Fruit fly (Drosophila melanogaster) whole organism, embryonic: ENCODE data around the gene Kmn2.

Experiments used
- BEAF-32 ChIP-seq: fragments of 200-800 bp; sonication (Bioruptor generic); optimal IDR thresholded peaks from 3 replicates; lab custom pipeline; 2017; ENCODE audit warnings: missing biosample characterization, missing genetic modification characterization, mild to moderate bottlenecking, moderate library complexity, missing genetic modification reagents
- Bdp1 ChIP-seq: fragments of 200-800 bp; sonication (Bioruptor generic); optimal IDR thresholded peaks from 3 replicates; lab custom pipeline; 2016; ENCODE audit warnings: missing biosample characterization, missing genetic modification characterization
- Bgb ChIP-seq: fragments of 200-800 bp; sonication (Bioruptor generic); IDR thresholded peaks from 2 replicates; pipeline ENCODE4 v1.3.6; 2022; ENCODE audit warnings: missing biosample characterization, missing genetic modification characterization; ENCODE audit not compliant: partially characterized antibody
- CG10543 ChIP-seq: fragments of 200-800 bp; sonication (Bioruptor generic); optimal IDR thresholded peaks from 3 replicates; lab custom pipeline; 2017; ENCODE audit warnings: missing biosample characterization, mild to moderate bottlenecking, missing genetic modification characterization, moderate library complexity
- CG11093 ChIP-seq: fragments of 200-800 bp; sonication (Bioruptor generic); IDR thresholded peaks from 3 replicates; pipeline ENCODE4 v1.3.6; 2022; ENCODE audit warnings: missing biosample characterization, missing genetic modification characterization
- CG15011 ChIP-seq: fragments of 200-800 bp; sonication (Bioruptor generic); optimal IDR thresholded peaks from 3 replicates; lab custom pipeline; 2018; ENCODE audit warnings: missing biosample characterization, mild to moderate bottlenecking, missing genetic modification characterization
- CG16863 ChIP-seq: fragments of 200-800 bp; sonication (Bioruptor generic); optimal IDR thresholded peaks from 3 replicates; lab custom pipeline; 2016; ENCODE audit warnings: missing biosample characterization, missing genetic modification characterization
- CG17361 ChIP-seq: fragments of 200-800 bp; sonication (Bioruptor generic); IDR thresholded peaks from 3 replicates; pipeline ENCODE4 v1.3.6; 2022; ENCODE audit warnings: missing biosample characterization, missing genetic modification characterization
- CG17912 ChIP-seq: fragments of 200-800 bp; sonication (Bioruptor generic); optimal IDR thresholded peaks from 2 replicates; lab custom pipeline; 2018; ENCODE audit warnings: missing biosample characterization, mild to moderate bottlenecking, missing genetic modification characterization
- CG18599 ChIP-seq: fragments of 200-800 bp; sonication (Bioruptor generic); optimal IDR thresholded peaks from 3 replicates; lab custom pipeline; 2017; ENCODE audit warnings: missing biosample characterization, missing genetic modification characterization, mild to moderate bottlenecking, moderate library complexity, missing genetic modification reagents
- CG33213 ChIP-seq: fragments of 200-800 bp; sonication (Bioruptor generic); optimal IDR thresholded peaks from 3 replicates; lab custom pipeline; 2016; ENCODE audit warnings: missing biosample characterization, missing genetic modification characterization
- CG42726 ChIP-seq: fragments of 200-800 bp; sonication (Bioruptor generic); IDR thresholded peaks from 2 replicates; pipeline ENCODE4 v1.3.6; 2022; ENCODE audit warnings: missing biosample characterization, missing genetic modification characterization; ENCODE audit not compliant: partially characterized antibody
- CG4707 ChIP-seq: fragments of 200-800 bp; sonication (Bioruptor generic); optimal IDR thresholded peaks from 2 replicates; lab custom pipeline; 2018; ENCODE audit warnings: missing biosample characterization, mild to moderate bottlenecking, missing genetic modification characterization, moderate library complexity
- CG6765 ChIP-seq: fragments of 200-800 bp; sonication (Bioruptor generic); optimal IDR thresholded peaks from 3 replicates; lab custom pipeline; 2017; ENCODE audit warnings: missing biosample characterization, mild to moderate bottlenecking, missing genetic modification characterization
- CG6813 ChIP-seq: fragments of 200-800 bp; sonication (Bioruptor generic); optimal IDR thresholded peaks from 2 replicates; lab custom pipeline; 2017; ENCODE audit warnings: missing biosample characterization, missing genetic modification characterization, mild to moderate bottlenecking, moderate library complexity, missing genetic modification reagents
- CG8089 ChIP-seq: fragments of 200-800 bp; sonication (Bioruptor generic); optimal IDR thresholded peaks from 3 replicates; lab custom pipeline; 2016; ENCODE audit warnings: missing biosample characterization, missing genetic modification characterization
- CG8388 ChIP-seq: fragments of 200-800 bp; sonication (Bioruptor generic); optimal IDR thresholded peaks from 2 replicates; lab custom pipeline; 2019; ENCODE audit warnings: missing biosample characterization, mild to moderate bottlenecking, missing genetic modification characterization, moderate library complexity
- CG9876 ChIP-seq: fragments of 200-800 bp; sonication (Bioruptor generic); optimal IDR thresholded peaks from 2 replicates; lab custom pipeline; 2016; ENCODE audit warnings: missing biosample characterization, missing genetic modification characterization
- CTCF ChIP-seq: fragments of 200-800 bp; sonication (Bioruptor generic); optimal IDR thresholded peaks from 2 replicates; lab custom pipeline; 2017; ENCODE audit warnings: missing biosample characterization, mild to moderate bottlenecking, missing genetic modification characterization, moderate library complexity
- E2f1 ChIP-seq: fragments of 200-800 bp; sonication (Bioruptor generic); IDR thresholded peaks from 2 replicates; pipeline ENCODE4 v1.3.6; 2022; ENCODE audit warnings: missing biosample characterization, missing genetic modification characterization
- HHEX ChIP-seq: fragments of 200-800 bp; sonication (Bioruptor generic); optimal IDR thresholded peaks from 3 replicates; lab custom pipeline; 2017; ENCODE audit warnings: missing biosample characterization, mild to moderate bottlenecking, missing genetic modification characterization, missing genetic modification reagents
- HLH4C ChIP-seq: fragments of 200-800 bp; sonication (Bioruptor generic); IDR thresholded peaks from 3 replicates; pipeline ENCODE4 v1.3.6; 2022; ENCODE audit warnings: missing biosample characterization, missing genetic modification characterization; ENCODE audit not compliant: partially characterized antibody
- HmgZ ChIP-seq: fragments of 200-800 bp; sonication (Bioruptor generic); optimal IDR thresholded peaks from 2 replicates; lab custom pipeline; 2018; ENCODE audit warnings: missing biosample characterization, mild to moderate bottlenecking, missing genetic modification characterization
- Nf-YA ChIP-seq: fragments of 200-800 bp; sonication (Bioruptor generic); IDR thresholded peaks from 2 replicates; pipeline ENCODE4 v1.3.6; 2022; ENCODE audit warnings: missing biosample characterization, missing genetic modification characterization
- Nf-YB ChIP-seq: fragments of 200-800 bp; sonication (Bioruptor generic); optimal IDR thresholded peaks from 3 replicates; lab custom pipeline; 2019; ENCODE audit warnings: missing biosample characterization, mild to moderate bottlenecking, missing genetic modification characterization, moderate library complexity
- Stat92E ChIP-seq, 3 experiments: fragments of >200 bp in 2 of 3; fragments of 200-800 bp in 1 of 3; sonication (Bioruptor generic) in 1 of 3; optimal IDR thresholded peaks; 2 replicates each; lab custom pipeline; 2017 to 2019; ENCODE audit warnings: missing biosample characterization in 3 of 3, missing genetic modification characterization in 3 of 3, mild to moderate bottlenecking in 1 of 3, moderate library complexity in 1 of 3
- YL-1 ChIP-seq: fragments of 200-800 bp; sonication (Bioruptor generic); optimal IDR thresholded peaks from 3 replicates; lab custom pipeline; 2017; ENCODE audit warnings: missing biosample characterization, mild to moderate bottlenecking, missing genetic modification characterization
- amos ChIP-seq: fragments of 200-800 bp; sonication (Bioruptor generic); IDR thresholded peaks from 2 replicates; pipeline ENCODE4 v1.3.6; 2022; ENCODE audit warnings: missing biosample characterization, missing genetic modification characterization; ENCODE audit not compliant: partially characterized antibody
- cas ChIP-seq: fragments of 200-800 bp; sonication (Bioruptor generic); IDR thresholded peaks from 2 replicates; pipeline ENCODE4 v1.3.6; 2022; ENCODE audit warnings: missing biosample characterization, missing genetic modification characterization
- chif ChIP-seq, 2 experiments: fragments of 200-800 bp; sonication (Bioruptor generic); optimal IDR thresholded peaks; 3 replicates each; lab custom pipeline; 2016; ENCODE audit warnings: missing biosample characterization in 2 of 2, missing genetic modification characterization in 2 of 2
- cwo ChIP-seq: fragments of 200-800 bp; sonication (Bioruptor generic); optimal IDR thresholded peaks from 3 replicates; lab custom pipeline; 2017; ENCODE audit warnings: missing biosample characterization, missing genetic modification characterization, mild to moderate bottlenecking, moderate library complexity, missing genetic modification reagents
- dmrt11E ChIP-seq: fragments of 200-800 bp; sonication (Bioruptor generic); optimal IDR thresholded peaks from 3 replicates; lab custom pipeline; 2018; ENCODE audit warnings: missing biosample characterization, mild to moderate bottlenecking, missing genetic modification characterization, moderate library complexity
- gfzf ChIP-seq: fragments of 200-800 bp; sonication (Bioruptor generic); optimal IDR thresholded peaks from 2 replicates; lab custom pipeline; 2016; ENCODE audit warnings: missing biosample characterization, mild to moderate bottlenecking, missing genetic modification characterization, moderate library complexity
- gsb-n ChIP-seq: fragments of 200-800 bp; sonication (Bioruptor generic); optimal IDR thresholded peaks from 3 replicates; lab custom pipeline; 2018; ENCODE audit warnings: missing biosample characterization, mild to moderate bottlenecking, missing genetic modification characterization
- insv ChIP-seq, 2 experiments: fragments of 200-800 bp; sonication (Bioruptor generic); optimal IDR thresholded peaks; 3 replicates each; lab custom pipeline; 2016 to 2018; ENCODE audit warnings: missing biosample characterization in 2 of 2, missing genetic modification characterization in 2 of 2
- jumu ChIP-seq: fragments of 200-800 bp; sonication (Bioruptor generic); optimal IDR thresholded peaks from 3 replicates; lab custom pipeline; 2016; ENCODE audit warnings: missing biosample characterization, missing genetic modification characterization
- lola ChIP-seq, 3 experiments: fragments of >200 bp in 2 of 3; fragments of 200-800 bp in 1 of 3; sonication (Bioruptor generic) in 1 of 3; optimal IDR thresholded peaks; 2 replicates each; lab custom pipeline; 2017 to 2019; ENCODE audit warnings: missing biosample characterization in 3 of 3, missing genetic modification characterization in 3 of 3, mild to moderate bottlenecking in 1 of 3, moderate library complexity in 1 of 3
- mam ChIP-seq: fragments of 200-800 bp; sonication (Bioruptor generic); optimal IDR thresholded peaks from 3 replicates; lab custom pipeline; 2016; ENCODE audit warnings: missing biosample characterization, missing genetic modification characterization
- oc ChIP-seq: fragments of 200-800 bp; sonication (Bioruptor generic); optimal IDR thresholded peaks from 2 replicates; lab custom pipeline; 2018; ENCODE audit warnings: missing biosample characterization, mild to moderate bottlenecking, missing genetic modification characterization, moderate library complexity
- p53 ChIP-seq: fragments of 200-800 bp; sonication (Bioruptor generic); optimal IDR thresholded peaks from 2 replicates; lab custom pipeline; 2016; ENCODE audit warnings: missing biosample characterization, missing genetic modification characterization
- run ChIP-seq: fragments of 200-800 bp; sonication (Bioruptor generic); optimal IDR thresholded peaks from 3 replicates; lab custom pipeline; 2018; ENCODE audit warnings: missing biosample characterization, mild to moderate bottlenecking, missing genetic modification characterization
- scrt ChIP-seq: fragments of 200-800 bp; sonication (Bioruptor generic); optimal IDR thresholded peaks from 2 replicates; lab custom pipeline; 2018; ENCODE audit warnings: missing biosample characterization, mild to moderate bottlenecking, missing genetic modification characterization, moderate library complexity
- shn ChIP-seq: fragments of 200-800 bp; sonication (Bioruptor generic); optimal IDR thresholded peaks from 3 replicates; lab custom pipeline; 2016; ENCODE audit warnings: missing biosample characterization, missing genetic modification characterization
- slbo ChIP-seq: fragments of 200-800 bp; sonication (Bioruptor generic); IDR thresholded peaks from 2 replicates; pipeline ENCODE4 v1.3.6; 2022; ENCODE audit warnings: missing biosample characterization, missing genetic modification characterization
- sr ChIP-seq: fragments of 200-800 bp; sonication (Bioruptor generic); IDR thresholded peaks from 3 replicates; pipeline ENCODE4 v1.3.6; 2022; ENCODE audit warnings: missing biosample characterization, missing genetic modification characterization
- tio ChIP-seq: fragments of 200-800 bp; sonication (Bioruptor generic); optimal IDR thresholded peaks from 2 replicates; lab custom pipeline; 2017; ENCODE audit warnings: missing biosample characterization, missing genetic modification characterization, inconsistent platforms
- wdn ChIP-seq: fragments of 200-800 bp; sonication (Bioruptor generic); IDR thresholded peaks from 2 replicates; pipeline ENCODE4 v1.3.6; 2022; ENCODE audit warnings: missing biosample characterization, missing genetic modification characterization

Kmn2 gene

DNA sequence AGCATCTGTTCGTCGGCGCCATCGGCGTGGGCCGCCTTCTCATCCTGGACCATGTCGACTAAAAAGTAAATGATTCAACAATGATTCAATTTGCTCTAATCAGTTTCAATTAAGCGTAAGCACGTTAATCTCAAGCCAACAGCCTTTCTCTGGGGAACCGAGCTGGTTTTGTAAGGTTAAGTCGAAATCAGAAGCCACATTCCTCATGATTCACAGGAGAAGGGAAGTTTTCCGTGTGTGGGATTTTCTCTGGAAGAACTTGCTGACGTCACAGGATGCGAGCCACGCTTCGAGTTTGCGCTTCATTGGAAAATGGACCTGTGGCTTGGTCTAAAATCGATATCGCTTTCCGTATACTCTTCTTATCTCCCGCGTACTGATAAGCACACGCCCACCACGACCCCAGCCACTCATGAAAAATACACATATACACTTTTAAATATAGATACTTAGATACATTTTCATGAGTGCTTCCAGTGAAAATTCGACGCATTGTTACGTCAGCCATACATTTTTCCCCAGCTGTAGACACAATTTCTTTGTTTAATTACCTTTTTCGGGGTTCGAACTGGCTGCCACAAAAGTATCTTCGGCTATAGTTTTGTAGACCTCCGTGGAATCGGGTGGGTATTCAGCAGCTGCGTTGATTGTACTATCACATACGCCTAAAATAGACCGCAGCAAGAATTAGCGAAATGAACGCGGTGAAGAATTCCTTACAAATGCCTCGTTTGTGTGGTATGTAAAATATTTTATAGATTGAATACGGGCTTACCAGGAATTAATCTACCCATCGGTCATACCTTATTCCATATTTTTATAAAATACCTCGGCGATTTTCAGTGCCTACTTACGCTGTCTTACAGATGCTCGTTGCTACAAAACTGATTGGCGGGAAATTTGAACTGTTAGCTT is 23.8 kb downstream of the Kmn2 start (continued):
- TF ChIP-seq Nf-YA (GFP tag; lab: Robert Waterston, UW): no peak
- TF ChIP-seq CG33213 (GFP tag; lab: Kevin White, UChicago): peak; percentile 69
- TF ChIP-seq CTCF (GFP tag; lab: Kevin White, UChicago): peak; percentile 59
- TF ChIP-seq mam (GFP tag; lab: Kevin White, UChicago): peak; percentile 13
- TF ChIP-seq CG11093 (GFP tag; lab: Robert Waterston, UW): no peak
- TF ChIP-seq YL-1 (GFP tag; lab: Kevin White, UChicago): peak; percentile 93
- TF ChIP-seq E2f1 (GFP tag; lab: Robert Waterston, UW): no peak
- TF ChIP-seq cas (GFP tag; lab: Robert Waterston, UW): no peak
- no peak for TF ChIP-seq CG16863 (GFP tag; lab: Kevin White, UChicago)
- peak; percentile 98 for TF ChIP-seq gfzf (GFP tag; lab: Kevin White, UChicago)
- TF ChIP-seq CG17361 (GFP tag; lab: Robert Waterston, UW): peak; percentile 36; the same call in 1 of the 3 replicates
- TF ChIP-seq CG15011: no peak
- peak; percentile 65 for TF ChIP-seq scrt
- TF ChIP-seq CG42726: peak; percentile 53
- TF ChIP-seq oc (tag; lab: Kevin White, UChicago): peak; percentile 94
- no peak for TF ChIP-seq Bdp1 (GFP tag; lab: Kevin White, UChicago)
- peak; percentile 53 for TF ChIP-seq gsb-n (tag; lab: Kevin White, UChicago)
- no peak for TF ChIP-seq CG18599 (GFP tag; lab: Kevin White, UChicago)
- peak; percentile 16 for TF ChIP-seq jumu (GFP tag; lab: Kevin White, UChicago)
- peak; percentile 59; the same call in 1 of the 3 replicates for TF ChIP-seq sr (GFP tag; lab: Robert Waterston, UW)
- no peak for TF ChIP-seq CG8089 (GFP tag; lab: Kevin White, UChicago)
- TF ChIP-seq Bgb (GFP tag; lab: Robert Waterston, UW): peak; percentile 28; the same call in 1 of the 2 replicates
- no peak for TF ChIP-seq wdn (GFP tag; lab: Robert Waterston, UW)
- TF ChIP-seq insv (GFP tag; optimal IDR thresholded peaks at IDR 0.05; lab: Kevin White, UChicago): peak in 1 of 2 experiments; percentile 31
- peak; percentile 42; the same call in 1 of the 2 replicates for TF ChIP-seq amos (GFP tag; lab: Robert Waterston, UW)
- TF ChIP-seq CG17912 (GFP tag; lab: Kevin White, UChicago): no peak
- no peak for TF ChIP-seq dmrt11E (tag; lab: Kevin White, UChicago)
- TF ChIP-seq p53 (GFP tag; lab: Kevin White, UChicago): no peak
- no peak for TF ChIP-seq CG6813 (GFP tag; lab: Kevin White, UChicago)
- TF ChIP-seq HmgZ (tag; lab: Kevin White, UChicago): peak; percentile 87
- TF ChIP-seq CG4707 (GFP tag; lab: Kevin White, UChicago): no peak
- no peak for TF ChIP-seq CG9876 (GFP tag; lab: Kevin White, UChicago)
- TF ChIP-seq tio (GFP tag; lab: Kevin White, UChicago): no peak
- peak; percentile 6 for TF ChIP-seq cwo
- TF ChIP-seq CG8388 (GFP tag; lab: Kevin White, UChicago): no peak
- no peak for TF ChIP-seq lola (GFP tag; optimal IDR thresholded peaks at IDR 0.05; lab: Kevin White, UChicago)
- no peak for TF ChIP-seq run (tag; lab: Kevin White, UChicago)
- TF ChIP-seq Nf-YB (GFP tag; lab: Kevin White, UChicago): peak; percentile 4
- peak; percentile 5 for TF ChIP-seq HHEX (GFP tag; lab: Kevin White, UChicago)
- TF ChIP-seq chif (GFP tag; optimal IDR thresholded peaks at IDR 0.05; lab: Kevin White, UChicago): peak in 1 of 2 experiments; percentile 17
- no peak; the same call in 2 of the 3 replicates for TF ChIP-seq HLH4C (GFP tag; lab: Robert Waterston, UW)
- peak; percentile 2 for TF ChIP-seq shn
- TF ChIP-seq slbo (GFP tag; lab: Robert Waterston, UW): 0 out of 2 replicates have a peak, but pooled peaks have one; percentile 10
- peak; percentile 72 for TF ChIP-seq CG10543 (GFP tag; lab: Kevin White, UChicago)
- TF ChIP-seq CG6765 (GFP tag; lab: Kevin White, UChicago): no peak
- TF ChIP-seq Stat92E (GFP tag; optimal IDR thresholded peaks at IDR 0.05; lab: Kevin White, UChicago): peak in 1 of 3 experiments; percentile 89
- TF ChIP-seq BEAF-32: peak; percentile 55
